Worm (Caenorhabditis elegans) whole organism, midembryonic: ENCODE data around the gene C16D9.6.

Source experiments
- T22C8.4 ChIP-seq: fragments of 200-800 bp; sonication (Bioruptor generic); IDR thresholded peaks from 2 replicates; pipeline ENCODE4 v1.3.6; 2022; ENCODE audit warnings: missing genetic modification characterization, missing compliant biosample characterization
- cog-1 ChIP-seq: sonication (generic microtip); optimal IDR thresholded peaks from 2 replicates; lab custom pipeline; 2016; ENCODE audit warnings: missing genetic modification characterization, missing compliant biosample characterization
- flt-1 ChIP-seq: fragments of 200-800 bp; sonication (Bioruptor generic); IDR thresholded peaks from 2 replicates; pipeline ENCODE4 v1.3.6; 2022; ENCODE audit warnings: missing genetic modification characterization, missing compliant biosample characterization
- klf-2 ChIP-seq: fragments of 200-800 bp; sonication (Bioruptor generic); conservative IDR thresholded peaks from 2 replicates; pipeline ENCODE4 v1.3.6; 2022; ENCODE audit warnings: missing genetic modification reagents, missing genetic modification characterization, missing compliant biosample characterization
- med-1 ChIP-seq: sonication (generic microtip); optimal IDR thresholded peaks from 2 replicates; lab custom pipeline; 2017; ENCODE audit warnings: missing genetic modification characterization, mild to moderate bottlenecking, missing compliant biosample characterization, antibody characterized with exemption, missing genetic modification reagents; ENCODE audit not compliant: insufficient read depth
- ref-1 ChIP-seq: fragments of 200-800 bp; sonication (Bioruptor generic); conservative IDR thresholded peaks from 2 replicates; pipeline ENCODE4 v1.3.6; 2022; ENCODE audit warnings: missing genetic modification reagents, missing genetic modification characterization, missing compliant biosample characterization
- tab-1 ChIP-seq: fragments of 200-800 bp; sonication (Bioruptor generic); IDR thresholded peaks from 2 replicates; pipeline ENCODE4 v1.3.6; 2022; ENCODE audit warnings: missing genetic modification characterization, missing compliant biosample characterization
- ztf-23 ChIP-seq: fragments of 200-800 bp; sonication (Bioruptor generic); IDR thresholded peaks from 2 replicates; pipeline ENCODE4 v1.3.6; 2022; ENCODE audit warnings: missing genetic modification reagents, missing genetic modification characterization, missing compliant biosample characterization
- ztf-29 ChIP-seq: fragments of 200-800 bp; sonication (Bioruptor generic); IDR thresholded peaks from 2 replicates; pipeline ENCODE4 v1.3.6; 2022; ENCODE audit warnings: missing genetic modification reagents, missing genetic modification characterization, missing compliant biosample characterization

C16D9.6 gene

DNA sequence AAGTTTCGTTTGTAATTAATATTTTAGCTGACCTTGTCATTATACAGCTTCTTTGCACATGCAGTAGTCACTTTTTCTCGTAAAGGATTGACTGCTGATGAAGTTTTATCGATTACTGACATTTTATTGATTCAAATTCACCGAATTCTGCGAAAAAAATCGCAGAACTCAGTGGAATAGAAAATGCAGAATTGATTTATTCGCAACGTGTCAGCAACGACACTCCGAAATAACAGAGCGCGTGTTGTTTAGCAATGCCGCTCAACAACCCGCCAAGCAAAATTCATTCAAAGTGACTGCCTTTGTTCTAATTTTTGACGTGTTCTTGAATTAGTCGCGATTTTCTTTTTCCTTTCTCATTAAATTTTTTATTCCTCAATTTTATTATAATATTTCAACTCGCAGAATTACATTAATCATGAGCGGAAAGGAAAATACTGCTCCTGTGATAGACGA is 29.0 kb downstream of the C16D9.6 start, which contains the start of the genes cogc-6 and air-1:
TSS of gene cogc-6 (minus strand) at position 234 of the 456 bp plus-strand sequence.
TSS of gene air-1 (plus strand) at position 406 of the 456 bp plus-strand sequence.
- TF ChIP-seq ref-1 (GFP tag; lab: Robert Waterston, UW): no peak
- TF ChIP-seq tab-1 (GFP tag; lab: Robert Waterston, UW): no peak
- TF ChIP-seq ztf-23 (GFP tag; lab: Robert Waterston, UW): no peak
- TF ChIP-seq flt-1 (GFP tag; lab: Robert Waterston, UW): no peak
- no peak for TF ChIP-seq klf-2 (GFP tag; lab: Robert Waterston, UW)
- no peak for TF ChIP-seq ztf-29 (GFP tag; lab: Robert Waterston, UW)
- no peak for TF ChIP-seq T22C8.4 (GFP tag; lab: Robert Waterston, UW)
- TF ChIP-seq med-1 (GFP tag; lab: Kevin White, UChicago): no peak

DNA sequence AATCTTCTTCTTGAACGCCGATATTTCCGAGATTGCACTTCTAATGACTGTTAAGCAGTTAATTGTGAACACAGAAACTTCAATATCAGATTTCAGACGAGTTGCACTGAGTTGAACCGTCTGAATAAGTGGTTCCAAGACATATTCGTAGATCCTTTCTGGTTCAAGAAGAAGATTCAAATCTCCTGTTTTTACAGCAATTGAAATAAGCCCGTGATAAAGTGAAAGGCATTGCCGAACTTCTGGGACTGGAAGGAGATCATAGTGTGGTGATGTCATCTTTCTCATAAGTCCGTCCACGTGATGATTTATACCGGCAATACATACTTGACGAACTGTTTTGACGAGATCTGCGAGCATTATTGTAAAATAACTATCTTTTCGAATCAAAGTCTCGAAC is 30.6 kb downstream of the C16D9.6 start:
- TF ChIP-seq ref-1 (GFP tag; lab: Robert Waterston, UW): no peak
- TF ChIP-seq ztf-23 (GFP tag; lab: Robert Waterston, UW): no peak
- TF ChIP-seq tab-1 (GFP tag; lab: Robert Waterston, UW): no peak
- no peak for TF ChIP-seq ztf-29 (GFP tag; lab: Robert Waterston, UW)
- no peak for TF ChIP-seq T22C8.4 (GFP tag; lab: Robert Waterston, UW)
- TF ChIP-seq med-1 (GFP tag; lab: Kevin White, UChicago): no peak
- TF ChIP-seq cog-1 (tag; lab: Kevin White, UChicago): no peak
- no peak for TF ChIP-seq flt-1 (GFP tag; lab: Robert Waterston, UW)
- no peak for TF ChIP-seq klf-2 (GFP tag; lab: Robert Waterston, UW)

DNA sequence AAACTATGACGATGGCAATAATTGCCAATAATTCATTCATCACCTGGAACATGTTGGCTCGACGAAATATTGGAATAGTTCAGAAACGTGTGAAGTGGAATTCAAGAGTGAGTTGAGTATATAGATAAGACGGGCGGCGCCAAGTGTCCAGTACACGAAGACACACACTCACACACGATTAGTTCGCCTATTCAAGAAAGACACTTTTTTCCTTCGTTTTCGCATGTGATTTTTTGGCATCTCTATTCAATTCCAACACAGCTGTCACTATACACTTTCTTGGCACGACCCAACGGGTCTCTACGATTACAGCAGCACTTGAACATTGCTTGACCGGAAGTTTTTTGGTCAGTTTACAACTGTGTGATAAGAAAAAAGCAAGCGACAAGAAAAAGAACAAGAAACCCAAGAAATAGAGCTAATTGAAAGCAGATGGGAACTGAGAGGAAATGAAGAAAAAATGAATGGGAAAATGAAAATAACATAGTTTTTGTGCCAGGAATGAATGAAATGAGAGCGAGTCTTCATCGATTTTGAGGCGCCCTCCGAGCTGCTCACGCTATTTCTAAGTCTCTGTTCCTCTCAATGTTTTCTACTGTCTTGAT is 32.3 kb downstream of the C16D9.6 start, which contains the start of gene K07C11.8:
TSS of gene K07C11.8 (minus strand) at position 224 of the 605 bp plus-strand sequence.
- no peak for TF ChIP-seq flt-1 (GFP tag; lab: Robert Waterston, UW)
- TF ChIP-seq T22C8.4 (GFP tag; lab: Robert Waterston, UW): no peak
- TF ChIP-seq ztf-29 (GFP tag; lab: Robert Waterston, UW): no peak

DNA sequence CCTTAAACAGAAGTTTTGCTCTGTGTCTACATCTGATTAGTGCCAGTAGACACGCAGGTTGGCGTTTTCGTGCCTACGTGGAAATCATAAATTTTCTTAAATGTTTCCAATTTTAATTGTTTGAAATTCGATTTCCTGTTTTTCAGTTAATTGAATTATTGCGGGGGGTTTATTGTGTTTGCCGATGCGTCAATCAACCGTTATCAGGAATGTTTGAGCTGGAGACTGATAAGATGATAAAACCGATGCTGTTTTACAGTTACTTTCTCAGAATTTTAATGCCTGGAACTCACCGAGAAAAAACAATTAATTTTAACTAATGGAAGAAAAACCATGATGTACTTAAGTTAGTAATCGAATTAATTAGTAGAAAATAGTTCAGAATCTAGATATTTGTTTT is 33.0 kb downstream of the C16D9.6 start:
- no peak for TF ChIP-seq cog-1 (tag; lab: Kevin White, UChicago)
- TF ChIP-seq T22C8.4 (GFP tag; lab: Robert Waterston, UW): no peak
- no peak for TF ChIP-seq ref-1 (GFP tag; lab: Robert Waterston, UW)
- TF ChIP-seq ztf-29 (GFP tag; lab: Robert Waterston, UW): no peak
- no peak for TF ChIP-seq ztf-23 (GFP tag; lab: Robert Waterston, UW)
- TF ChIP-seq klf-2 (GFP tag; lab: Robert Waterston, UW): no peak
- no peak for TF ChIP-seq flt-1 (GFP tag; lab: Robert Waterston, UW)

DNA sequence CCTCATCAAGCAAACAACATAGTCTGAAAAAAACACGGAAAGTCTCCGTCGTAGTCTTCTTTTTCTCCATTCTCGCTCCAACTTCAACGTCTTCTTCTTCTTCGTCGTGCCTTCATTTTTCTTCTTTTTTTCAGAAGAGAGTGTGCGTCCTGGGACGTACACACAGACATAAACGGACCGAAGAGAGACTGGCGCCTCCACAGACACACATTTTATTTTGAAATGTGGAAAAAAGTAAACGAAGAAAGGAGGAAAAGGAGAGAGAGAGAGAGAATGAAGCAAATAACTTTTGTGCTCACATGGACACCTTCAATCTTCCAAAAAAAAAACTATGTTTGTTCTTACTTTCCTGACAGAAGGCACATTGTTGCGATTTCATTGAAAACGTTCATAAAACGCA is 35.0 kb downstream of the C16D9.6 start:
- TF ChIP-seq cog-1 (tag; lab: Kevin White, UChicago) (no peak), tab-1 (GFP tag; lab: Robert Waterston, UW) (no peak), ztf-29 (GFP tag; lab: Robert Waterston, UW) (no peak), ref-1 (GFP tag; lab: Robert Waterston, UW) (no peak), T22C8.4 (GFP tag; lab: Robert Waterston, UW) (no peak), flt-1 (GFP tag; lab: Robert Waterston, UW) (no peak), med-1 (GFP tag; lab: Kevin White, UChicago) (no peak), ztf-23 (GFP tag; lab: Robert Waterston, UW) (no peak), klf-2 (GFP tag; lab: Robert Waterston, UW) (no peak)

DNA sequence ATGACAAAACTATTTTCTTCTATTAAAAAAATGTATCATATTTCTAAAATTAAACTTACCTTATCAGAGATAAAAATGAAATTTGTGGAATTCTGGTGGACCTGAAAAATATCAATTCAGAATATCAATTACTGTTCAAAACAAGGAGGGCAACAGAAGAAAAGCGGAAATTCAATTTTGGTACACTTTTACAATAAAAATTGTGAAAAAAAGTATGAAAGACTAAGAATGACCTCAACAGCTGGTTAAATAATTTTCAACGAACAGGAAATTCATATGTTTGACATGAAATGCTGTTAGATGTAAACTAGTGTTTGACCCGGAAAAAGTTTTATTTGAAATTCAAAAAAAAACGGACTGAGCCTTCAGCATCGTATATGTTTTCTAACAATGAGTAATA is 36.2 kb downstream of the C16D9.6 start, which contains the start of gene K07C11.7:
TSS of gene K07C11.7 (minus strand) at position 101 of the 400 bp plus-strand sequence.
- TF ChIP-seq ref-1 (GFP tag; lab: Robert Waterston, UW): no peak
- no peak for TF ChIP-seq ztf-29 (GFP tag; lab: Robert Waterston, UW)
- no peak for TF ChIP-seq ztf-23 (GFP tag; lab: Robert Waterston, UW)
- no peak for TF ChIP-seq cog-1 (tag; lab: Kevin White, UChicago)
- TF ChIP-seq klf-2 (GFP tag; lab: Robert Waterston, UW): no peak
- no peak for TF ChIP-seq T22C8.4 (GFP tag; lab: Robert Waterston, UW)
- TF ChIP-seq flt-1 (GFP tag; lab: Robert Waterston, UW): no peak
- TF ChIP-seq tab-1 (GFP tag; lab: Robert Waterston, UW): no peak
- no peak for TF ChIP-seq med-1 (GFP tag; lab: Kevin White, UChicago)

DNA sequence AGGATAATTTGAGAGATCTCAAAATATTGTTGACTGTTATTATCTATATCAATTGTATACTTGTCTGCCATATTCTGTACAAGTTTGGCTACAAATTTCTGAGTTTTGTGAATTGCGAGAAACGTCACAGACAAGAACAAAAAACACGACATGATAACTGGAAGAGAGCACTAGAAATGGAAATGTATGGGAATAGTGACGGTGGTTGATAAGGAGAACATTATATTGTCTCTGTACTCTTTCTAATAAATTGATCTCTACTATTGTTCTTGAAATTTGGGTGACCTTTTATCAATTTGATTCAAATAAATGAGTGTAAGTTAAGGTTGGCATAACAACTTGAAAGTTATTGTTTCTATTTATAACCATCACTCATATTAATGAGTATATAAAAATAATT is 37.3 kb downstream of the C16D9.6 start:
- TF ChIP-seq flt-1 (GFP tag; lab: Robert Waterston, UW) (no peak), ztf-23 (GFP tag; lab: Robert Waterston, UW) (no peak), ztf-29 (GFP tag; lab: Robert Waterston, UW) (no peak), cog-1 (tag; lab: Kevin White, UChicago) (no peak), tab-1 (GFP tag; lab: Robert Waterston, UW) (no peak), T22C8.4 (GFP tag; lab: Robert Waterston, UW) (no peak), med-1 (GFP tag; lab: Kevin White, UChicago) (no peak), ref-1 (GFP tag; lab: Robert Waterston, UW) (no peak), klf-2 (GFP tag; lab: Robert Waterston, UW) (no peak)

DNA sequence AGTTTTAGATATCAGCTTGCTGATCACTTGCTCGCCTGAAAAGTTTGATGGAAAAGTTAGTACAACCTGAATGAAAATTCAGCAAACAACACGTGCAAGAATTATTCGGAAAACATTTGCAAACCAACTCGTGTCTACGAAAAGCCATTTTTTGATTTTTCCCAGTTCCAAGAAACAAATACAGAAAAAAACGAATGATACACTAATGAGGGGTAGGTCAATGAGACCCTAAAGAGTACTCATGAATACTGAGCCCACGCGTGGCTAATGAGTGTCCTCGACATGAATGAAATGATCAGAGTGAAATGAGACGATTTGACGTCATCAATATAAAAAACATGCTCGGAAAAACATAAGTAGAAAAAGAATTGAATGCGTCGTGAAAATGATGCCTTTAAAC is 38.1 kb downstream of the C16D9.6 start:
- TF ChIP-seq T22C8.4 (GFP tag; lab: Robert Waterston, UW): no peak
- TF ChIP-seq ref-1 (GFP tag; lab: Robert Waterston, UW): no peak
- TF ChIP-seq klf-2 (GFP tag; lab: Robert Waterston, UW): no peak
- TF ChIP-seq med-1 (GFP tag; lab: Kevin White, UChicago): no peak
- no peak for TF ChIP-seq ztf-23 (GFP tag; lab: Robert Waterston, UW)
- TF ChIP-seq flt-1 (GFP tag; lab: Robert Waterston, UW): no peak

DNA sequence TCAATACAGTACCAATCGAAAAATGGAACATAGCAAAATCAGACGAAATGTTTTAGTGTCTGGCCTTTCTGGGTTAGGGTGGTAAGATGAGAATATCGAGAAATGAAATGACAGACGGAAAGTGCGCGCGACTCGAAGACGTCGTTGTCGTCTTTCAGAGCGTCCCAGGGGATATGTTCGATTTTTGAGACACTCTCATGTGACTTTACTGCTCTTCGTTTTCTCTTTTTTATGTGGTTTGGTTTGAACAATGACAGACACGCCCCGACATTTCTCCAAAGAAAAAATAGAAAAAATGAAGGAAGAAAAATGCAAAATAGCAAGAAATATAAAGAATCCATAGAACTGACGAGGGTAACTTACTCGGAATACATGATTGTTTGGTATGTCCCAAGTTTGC is 39.6 kb downstream of the C16D9.6 start:
- TF ChIP-seq cog-1 (tag; lab: Kevin White, UChicago): no peak
- TF ChIP-seq T22C8.4 (GFP tag; lab: Robert Waterston, UW): no peak
- no peak for TF ChIP-seq med-1 (GFP tag; lab: Kevin White, UChicago)
- no peak for TF ChIP-seq klf-2 (GFP tag; lab: Robert Waterston, UW)
- no peak for TF ChIP-seq tab-1 (GFP tag; lab: Robert Waterston, UW)
- TF ChIP-seq flt-1 (GFP tag; lab: Robert Waterston, UW): no peak
- no peak for TF ChIP-seq ztf-29 (GFP tag; lab: Robert Waterston, UW)
- TF ChIP-seq ztf-23 (GFP tag; lab: Robert Waterston, UW): no peak
- no peak for TF ChIP-seq ref-1 (GFP tag; lab: Robert Waterston, UW)
